Worm (Caenorhabditis elegans) whole organism, early embryonic: ENCODE data around the gene Y105C5A.1268.
"Not testable (repeated sequence)": the region's sequence is repeated elsewhere in the genome, so short reads cannot be mapped to it uniquely, and the experiment has no call there.

Experiments used
- B0310.2 ChIP-seq: sonication (generic microtip); optimal IDR thresholded peaks from 2 replicates; lab custom pipeline; 2016; ENCODE audit warnings: mild to moderate bottlenecking, missing genetic modification characterization, missing compliant biosample characterization
- F13C5.2 ChIP-seq: sonication (generic microtip); optimal IDR thresholded peaks from 2 replicates; lab custom pipeline; 2017; ENCODE audit warnings: mild to moderate bottlenecking, missing genetic modification characterization, inconsistent platforms, missing compliant biosample characterization
- aly-1 ChIP-seq: sonication (generic microtip); optimal IDR thresholded peaks from 2 replicates; lab custom pipeline; 2016; ENCODE audit warnings: missing genetic modification characterization, missing compliant biosample characterization
- ama-1 ChIP-seq: fragments of 150-350 bp; optimal IDR thresholded peaks from 2 replicates; lab custom pipeline; 2014
- ceh-13 ChIP-seq: fragments of 200-800 bp; sonication (Bioruptor generic); optimal IDR thresholded peaks from 2 replicates; lab custom pipeline; 2018; ENCODE audit warnings: mild to moderate bottlenecking, missing genetic modification characterization, missing compliant biosample characterization
- ceh-36 ChIP-seq: sonication (generic microtip); optimal IDR thresholded peaks from 2 replicates; lab custom pipeline; 2016; ENCODE audit warnings: missing genetic modification characterization, inconsistent platforms, missing compliant biosample characterization
- ets-7 ChIP-seq: sonication (generic microtip); optimal IDR thresholded peaks from 2 replicates; lab custom pipeline; 2016; ENCODE audit warnings: missing genotype, missing genetic modification characterization, missing compliant biosample characterization
- flt-1 ChIP-seq: fragments of 200-800 bp; sonication (Bioruptor generic); IDR thresholded peaks from 2 replicates; pipeline ENCODE4 v1.3.6; 2022; ENCODE audit warnings: missing genetic modification characterization, missing compliant biosample characterization
- hmbx-1 ChIP-seq: sonication (generic microtip); optimal IDR thresholded peaks from 2 replicates; lab custom pipeline; 2016; ENCODE audit warnings: mild to moderate bottlenecking, missing genetic modification characterization, missing compliant biosample characterization
- hmg-4 ChIP-seq: fragments of 200-800 bp; sonication (Bioruptor generic); optimal IDR thresholded peaks from 2 replicates; lab custom pipeline; 2018; ENCODE audit warnings: mild to moderate bottlenecking, missing genetic modification characterization, missing compliant biosample characterization
- hnd-1 ChIP-seq: sonication (generic microtip); optimal IDR thresholded peaks from 2 replicates; lab custom pipeline; 2016; ENCODE audit warnings: missing genetic modification characterization, missing compliant biosample characterization
- pes-1 ChIP-seq: fragments of 200-800 bp; sonication (Bioruptor generic); IDR thresholded peaks from 2 replicates; pipeline ENCODE4 v1.3.6; 2022; ENCODE audit warnings: missing genetic modification reagents, missing genetic modification characterization, missing compliant biosample characterization
- scrt-1 ChIP-seq: fragments of 200-800 bp; sonication (Bioruptor generic); IDR thresholded peaks from 2 replicates; pipeline ENCODE4 v1.3.6; 2022; ENCODE audit warnings: missing genetic modification characterization, missing compliant biosample characterization
- sea-1 ChIP-seq: fragments of 200-800 bp; sonication (Bioruptor generic); conservative IDR thresholded peaks from 2 replicates; pipeline ENCODE4 v1.3.6; 2022; ENCODE audit warnings: missing genetic modification characterization, missing compliant biosample characterization
- tbx-11 ChIP-seq: fragments of 200-800 bp; sonication (Bioruptor generic); IDR thresholded peaks from 2 replicates; pipeline ENCODE4 v1.3.6; 2022; ENCODE audit warnings: missing genetic modification characterization, missing compliant biosample characterization
- tbx-37 ChIP-seq: fragments of 200-800 bp; sonication (Bioruptor generic); conservative IDR thresholded peaks from 2 replicates; pipeline ENCODE4 v1.3.6; 2022; ENCODE audit warnings: missing genetic modification reagents, missing genetic modification characterization, missing compliant biosample characterization
- tra-4 ChIP-seq: sonication (generic microtip); optimal IDR thresholded peaks from 2 replicates; lab custom pipeline; 2017; ENCODE audit warnings: missing genetic modification characterization, missing compliant biosample characterization

The Y105C5A.1268 gene

ce11 chrIV:15681445-15681844 is 35.2 kb upstream of the Y105C5A.1268 start, which contains the start of gene Y105C5A.26:
Y105C5A.26 (minus strand) TSS chrIV:15681545.
- not testable (repeated sequence) for TF ChIP-seq hmbx-1 (tag; lab: Kevin White, UChicago); ama-1; pes-1 (GFP tag; lab: Robert Waterston, UW)

- TF ChIP-seq B0310.2 (tag; lab: Kevin White, UChicago) (no peak), hnd-1 (tag; lab: Kevin White, UChicago) (no peak)
Observed at ce11 chrIV:15672994-15673393, 26.7 kb upstream of the Y105C5A.1268 start.

ce11 chrIV:15658444-15658843 is 12.2 kb upstream of the Y105C5A.1268 start:
- TF ChIP-seq pes-1 (GFP tag; lab: Robert Waterston, UW) (no peak), flt-1 (GFP tag; lab: Robert Waterston, UW) (no peak), scrt-1 (no peak), aly-1 (no peak), tra-4 (tag; lab: Kevin White, UChicago) (no peak), hmg-4 (GFP tag; lab: Kevin White, UChicago) (no peak), ama-1 (no peak), sea-1 (GFP tag; lab: Robert Waterston, UW) (no peak), tbx-11 (no peak), tbx-37 (no peak), ceh-13 (GFP tag; lab: Kevin White, UChicago) (no peak), hnd-1 (tag; lab: Kevin White, UChicago) (no peak), B0310.2 (tag; lab: Kevin White, UChicago) (no peak), F13C5.2 (no peak), hmbx-1 (tag; lab: Kevin White, UChicago) (no peak), ets-7 (tag; lab: Kevin White, UChicago) (no peak), ceh-36 (tag; lab: Kevin White, UChicago) (no peak)

ce11 chrIV:15648245-15648644 is 2.0 kb upstream of the Y105C5A.1268 start:
- TF ChIP-seq tbx-37, result no peak
- no peak for TF ChIP-seq hmbx-1 (tag; lab: Kevin White, UChicago)
- no peak for TF ChIP-seq tbx-11
- no peak for TF ChIP-seq hnd-1 (tag; lab: Kevin White, UChicago)
- no peak for TF ChIP-seq pes-1 (GFP tag; lab: Robert Waterston, UW)
- TF ChIP-seq ceh-13 (GFP tag; lab: Kevin White, UChicago), result no peak
- no peak for TF ChIP-seq aly-1
- TF ChIP-seq ama-1, result no peak
- no peak for TF ChIP-seq ets-7 (tag; lab: Kevin White, UChicago)
- TF ChIP-seq ceh-36 (tag; lab: Kevin White, UChicago), result no peak
- TF ChIP-seq hmg-4 (GFP tag; lab: Kevin White, UChicago), result no peak
- TF ChIP-seq tra-4 (tag; lab: Kevin White, UChicago), result no peak
- no peak for TF ChIP-seq sea-1 (GFP tag; lab: Robert Waterston, UW)
- TF ChIP-seq F13C5.2, result no peak
- TF ChIP-seq B0310.2 (tag; lab: Kevin White, UChicago), result no peak
- TF ChIP-seq flt-1 (GFP tag; lab: Robert Waterston, UW), result no peak
- no peak for TF ChIP-seq scrt-1

ce11 chrIV:15641699-15642098 is 4.6 kb downstream of the Y105C5A.1268 start, which contains the start of gene Y105C5A.12:
Y105C5A.12 (minus strand) TSS chrIV:15641799.
- not testable (repeated sequence) for TF ChIP-seq tra-4 (tag; lab: Kevin White, UChicago); tbx-11; aly-1

ce11 chrIV:15640852-15641251 is 5.4 kb downstream of the Y105C5A.1268 start, which contains the start of gene Y105C5A.13:
Y105C5A.13 (plus strand) TSS chrIV:15641231.
- TF ChIP-seq hmbx-1 (tag; lab: Kevin White, UChicago), result no peak
- TF ChIP-seq B0310.2 (tag; lab: Kevin White, UChicago), result no peak
- no peak for TF ChIP-seq tbx-11
- TF ChIP-seq tra-4 (tag; lab: Kevin White, UChicago), result no peak
- no peak for TF ChIP-seq hmg-4 (GFP tag; lab: Kevin White, UChicago)
- TF ChIP-seq flt-1 (GFP tag; lab: Robert Waterston, UW), result no peak
- TF ChIP-seq ceh-36 (tag; lab: Kevin White, UChicago), result no peak
- no peak for TF ChIP-seq scrt-1
- no peak for TF ChIP-seq F13C5.2
- TF ChIP-seq sea-1 (GFP tag; lab: Robert Waterston, UW), result no peak
- TF ChIP-seq ets-7 (tag; lab: Kevin White, UChicago), result no peak
- no peak for TF ChIP-seq tbx-37
- no peak for TF ChIP-seq ama-1
- no peak for TF ChIP-seq hnd-1 (tag; lab: Kevin White, UChicago)

ce11 chrIV:15639223-15639622 is 7.0 kb downstream of the Y105C5A.1268 start:
- TF ChIP-seq hnd-1 (tag; lab: Kevin White, UChicago) (no peak), hmg-4 (GFP tag; lab: Kevin White, UChicago) (no peak), sea-1 (GFP tag; lab: Robert Waterston, UW) (no peak), F13C5.2 (no peak), tbx-11 (no peak), hmbx-1 (tag; lab: Kevin White, UChicago) (no peak), ets-7 (tag; lab: Kevin White, UChicago) (no peak), B0310.2 (tag; lab: Kevin White, UChicago) (no peak), ceh-13 (GFP tag; lab: Kevin White, UChicago) (no peak), aly-1 (no peak), tbx-37 (no peak), tra-4 (tag; lab: Kevin White, UChicago) (no peak)

ce11 chrIV:15635462-15635861 is 10.8 kb downstream of the Y105C5A.1268 start, which contains the start of gene Y105C5A.10:
Y105C5A.10 (plus strand) TSS chrIV:15635762.
- TF ChIP-seq hnd-1 (tag; lab: Kevin White, UChicago); B0310.2 (tag; lab: Kevin White, UChicago); ama-1: not testable (repeated sequence)
